Worm (Caenorhabditis elegans): ENCODE measurements around the gene pqn-84.

Gene pqn-84

ce11 chrIII:11738482-11738881 lies 38.4 kb downstream of the pqn-84 start (continued):
- TF ChIP-seq efl-3 (GFP tag; optimal IDR thresholded peaks at IDR 0.05) (no peak), irx-1 (tag; optimal IDR thresholded peaks at IDR 0.05) (no peak), nhr-28 (tag; optimal IDR thresholded peaks at IDR 0.05) (no peak), lir-3 (tag; optimal IDR thresholded peaks at IDR 0.05; ENCODE audit: poor library complexity) (no peak), swsn-7 (tag; optimal IDR thresholded peaks at IDR 0.05) (peak; percentile 35), mdl-1 (tag; optimal IDR thresholded peaks at IDR 0.05) (peak in 1 of 2 experiments; percentile 11), nhr-47 (tag; optimal IDR thresholded peaks at IDR 0.05) (peak; percentile 38), rnt-1 (tag; optimal IDR thresholded peaks at IDR 0.05) (peak; percentile 76), ceh-8 (GFP tag; optimal IDR thresholded peaks at IDR 0.05) (no peak), nhr-90 (tag; optimal IDR thresholded peaks at IDR 0.05; ENCODE audit: poor library complexity) (peak; percentile 8), ceh-88 (GFP tag; IDR thresholded peaks at IDR 0.05) (no peak), nhr-84 (tag; optimal IDR thresholded peaks at IDR 0.05) (no peak), hlh-17 (GFP tag; optimal IDR thresholded peaks at IDR 0.05; ENCODE audit: borderline replicate concordance) (no peak), dsc-1 (tag; optimal IDR thresholded peaks at IDR 0.05) (peak; percentile 44), grh-1 (GFP tag; IDR thresholded peaks at IDR 0.05) (peak; percentile 76), C16A3.4 (tag; optimal IDR thresholded peaks at IDR 0.05) (peak; percentile 29), fos-1 (tag; optimal IDR thresholded peaks at IDR 0.05) (no peak), lin-14 (GFP tag; optimal IDR thresholded peaks at IDR 0.05) (peak; percentile 87), tbx-2 (tag; optimal IDR thresholded peaks at IDR 0.05) (peak; percentile 50), sup-37 (GFP tag; optimal IDR thresholded peaks at IDR 0.05) (no peak), zip-4 (GFP tag; optimal IDR thresholded peaks at IDR 0.05) (no peak), unc-98 (GFP tag; IDR thresholded peaks at IDR 0.05) (no peak), ama-1 (optimal IDR thresholded peaks at IDR 0.05) (no peak), zag-1 (tag; optimal IDR thresholded peaks at IDR 0.05) (peak; percentile 28), pax-3 (tag; optimal IDR thresholded peaks at IDR 0.05) (no peak), C04F5.9 (tag; optimal IDR thresholded peaks at IDR 0.05) (no peak), ceh-82 (tag; optimal IDR thresholded peaks at IDR 0.05) (peak in 2 of 3 experiments; percentile 13 to 46), lin-35 (GFP tag; optimal IDR thresholded peaks at IDR 0.05) (peak; percentile 27 to 29), dpl-1 (GFP tag; optimal IDR thresholded peaks at IDR 0.05) (peak; percentile 29 to 44 (median 29)), pag-3 (tag; optimal IDR thresholded peaks at IDR 0.05; ENCODE audit: borderline replicate concordance, insufficient read depth) (no peak), lin-39 (tag; optimal IDR thresholded peaks at IDR 0.05) (no peak), F16B12.6 (tag; optimal IDR thresholded peaks at IDR 0.05) (no peak), xbp-1 (tag; optimal IDR thresholded peaks at IDR 0.05) (no peak), sox-4 (tag; optimal IDR thresholded peaks at IDR 0.05) (no peak), mef-2 (tag; optimal IDR thresholded peaks at IDR 0.05) (no peak), lsy-2 (tag; optimal IDR thresholded peaks at IDR 0.05) (peak; percentile 57 to 65), egl-27 (tag; optimal IDR thresholded peaks at IDR 0.05) (no peak), snu-23 (GFP tag; optimal IDR thresholded peaks at IDR 0.05) (peak; percentile 70), skn-1 (tag; optimal IDR thresholded peaks at IDR 0.05) (peak; percentile 14), lin-13 (GFP tag; optimal IDR thresholded peaks at IDR 0.05) (no peak), hlh-4 (tag; optimal IDR thresholded peaks at IDR 0.05) (no peak), nhr-20 (tag; optimal IDR thresholded peaks at IDR 0.05) (peak; percentile 57), unc-86 (tag; optimal IDR thresholded peaks at IDR 0.05) (no peak), elt-3 (tag; optimal IDR thresholded peaks at IDR 0.05) (peak in 2 of 6 experiments; percentile 6 to 65), vab-15 (tag; optimal IDR thresholded peaks at IDR 0.05) (no peak), blmp-1 (tag; optimal IDR thresholded peaks at IDR 0.05) (peak; percentile 84), nhr-77 (tag; optimal IDR thresholded peaks at IDR 0.05) (no peak)

All from whole organism, L1 larva.